Fruit fly (Drosophila melanogaster) whole organism, embryonic: ENCODE measurements around the gene Polr1B.

Experiments used
- ATbp ChIP-seq: fragments of 200-800 bp; sonication (Bioruptor generic); optimal IDR thresholded peaks from 2 replicates; lab custom pipeline; 2017; ENCODE audit warnings: missing biosample characterization, mild to moderate bottlenecking, missing genetic modification characterization, missing genetic modification reagents
- BEAF-32 ChIP-seq: fragments of 200-800 bp; sonication (Bioruptor generic); optimal IDR thresholded peaks from 3 replicates; lab custom pipeline; 2017; ENCODE audit warnings: missing biosample characterization, missing genetic modification characterization, mild to moderate bottlenecking, moderate library complexity, missing genetic modification reagents
- Bgb ChIP-seq: fragments of 200-800 bp; sonication (Bioruptor generic); IDR thresholded peaks from 2 replicates; pipeline ENCODE4 v1.3.6; 2022; ENCODE audit warnings: missing biosample characterization, missing genetic modification characterization; ENCODE audit not compliant: partially characterized antibody
- CG10274 ChIP-seq: fragments of 200-800 bp; sonication (Bioruptor generic); optimal IDR thresholded peaks from 3 replicates; lab custom pipeline; 2017; ENCODE audit warnings: missing biosample characterization, mild to moderate bottlenecking, missing genetic modification characterization
- CG10431 ChIP-seq: fragments of 200-800 bp; sonication (Bioruptor generic); optimal IDR thresholded peaks from 3 replicates; lab custom pipeline; 2018; ENCODE audit warnings: missing biosample characterization, mild to moderate bottlenecking, missing genetic modification characterization
- CG13296 ChIP-seq: fragments of 200-800 bp; sonication (Bioruptor generic); optimal IDR thresholded peaks from 3 replicates; lab custom pipeline; 2018; ENCODE audit warnings: missing biosample characterization, mild to moderate bottlenecking, missing genetic modification characterization
- CG15514 ChIP-seq: fragments of 200-800 bp; sonication (Bioruptor generic); optimal IDR thresholded peaks from 3 replicates; lab custom pipeline; 2017; ENCODE audit warnings: missing biosample characterization, missing genetic modification characterization, mild to moderate bottlenecking, moderate library complexity, missing genetic modification reagents
- CG16815 ChIP-seq: fragments of 200-800 bp; sonication (Bioruptor generic); optimal IDR thresholded peaks from 3 replicates; lab custom pipeline; 2017; ENCODE audit warnings: missing biosample characterization, mild to moderate bottlenecking, missing genetic modification characterization
- CG16863 ChIP-seq: fragments of 200-800 bp; sonication (Bioruptor generic); optimal IDR thresholded peaks from 3 replicates; lab custom pipeline; 2016; ENCODE audit warnings: missing biosample characterization, missing genetic modification characterization
- CG17568 ChIP-seq: fragments of 200-800 bp; sonication (Bioruptor generic); optimal IDR thresholded peaks from 2 replicates; lab custom pipeline; 2018; ENCODE audit warnings: missing biosample characterization, mild to moderate bottlenecking, missing genetic modification characterization, moderate library complexity
- CG4328 ChIP-seq: fragments of 200-800 bp; sonication (Bioruptor generic); optimal IDR thresholded peaks from 3 replicates; lab custom pipeline; 2017; ENCODE audit warnings: missing biosample characterization, missing genetic modification reagents, missing genetic modification characterization
- CG4424 ChIP-seq: fragments of 200-800 bp; sonication (Bioruptor generic); optimal IDR thresholded peaks from 3 replicates; lab custom pipeline; 2016; ENCODE audit warnings: missing biosample characterization, missing genetic modification characterization
- CG6689 ChIP-seq: fragments of 200-800 bp; sonication (Bioruptor generic); IDR thresholded peaks from 2 replicates; pipeline ENCODE4 v1.3.6; 2022; ENCODE audit warnings: missing biosample characterization, missing genetic modification characterization
- CG8281 ChIP-seq: fragments of 200-800 bp; sonication (Bioruptor generic); optimal IDR thresholded peaks from 2 replicates; lab custom pipeline; 2018; ENCODE audit warnings: missing biosample characterization, mild to moderate bottlenecking, missing genetic modification characterization, moderate library complexity
- CG8359 ChIP-seq: fragments of 200-800 bp; sonication (Bioruptor generic); optimal IDR thresholded peaks from 2 replicates; lab custom pipeline; 2017; ENCODE audit warnings: missing biosample characterization, mild to moderate bottlenecking, missing genetic modification characterization, borderline replicate concordance
- CG9437 ChIP-seq: fragments of 200-800 bp; sonication (Bioruptor generic); optimal IDR thresholded peaks from 2 replicates; lab custom pipeline; 2018; ENCODE audit warnings: missing biosample characterization, mild to moderate bottlenecking, missing genetic modification characterization
- CG9609 ChIP-seq: fragments of 200-800 bp; sonication (Bioruptor generic); optimal IDR thresholded peaks from 3 replicates; lab custom pipeline; 2016; ENCODE audit warnings: missing biosample characterization, missing genetic modification characterization
- D19A ChIP-seq: fragments of 200-800 bp; optimal IDR thresholded peaks from 3 replicates; lab custom pipeline; 2019; ENCODE audit warnings: missing biosample characterization, mild to moderate bottlenecking, missing genetic modification characterization, moderate library complexity
- Eip74EF ChIP-seq, 2 experiments: fragments of 200-800 bp in 1 of 2; fragments of >200 bp in 1 of 2; sonication (Bioruptor generic) in 1 of 2; optimal IDR thresholded peaks; 2 replicates each; lab custom pipeline; 2017 to 2019; ENCODE audit warnings: missing biosample characterization in 2 of 2, missing genetic modification characterization in 2 of 2, mild to moderate bottlenecking in 1 of 2, moderate library complexity in 1 of 2
- HLH54F ChIP-seq: fragments of 200-800 bp; sonication (Bioruptor generic); optimal IDR thresholded peaks from 3 replicates; lab custom pipeline; 2016; ENCODE audit warnings: missing biosample characterization, missing genetic modification characterization
- HLHmδ ChIP-seq: fragments of 200-800 bp; sonication (Bioruptor generic); optimal IDR thresholded peaks from 2 replicates; lab custom pipeline; 2018; ENCODE audit warnings: missing biosample characterization, mild to moderate bottlenecking, missing genetic modification characterization, moderate library complexity
- Hr3 ChIP-seq: fragments of 200-800 bp; sonication (Bioruptor generic); optimal IDR thresholded peaks from 3 replicates; lab custom pipeline; 2016; ENCODE audit warnings: missing biosample characterization, missing genetic modification characterization
- Jarid2 ChIP-seq: fragments of 200-800 bp; sonication (Bioruptor generic); optimal IDR thresholded peaks from 3 replicates; lab custom pipeline; 2017; ENCODE audit warnings: mild to moderate bottlenecking, missing biosample characterization, missing genetic modification reagents, missing genetic modification characterization
- Mrtf ChIP-seq: fragments of 200-800 bp; sonication (Bioruptor generic); IDR thresholded peaks from 3 replicates; pipeline ENCODE4 v1.3.6; 2022; ENCODE audit warnings: missing biosample characterization, missing genetic modification characterization
- Nf-YC ChIP-seq: fragments of 200-800 bp; optimal IDR thresholded peaks from 3 replicates; lab custom pipeline; 2019; ENCODE audit warnings: missing biosample characterization, mild to moderate bottlenecking, missing genetic modification characterization, moderate library complexity
- PHDP ChIP-seq: fragments of 200-800 bp; sonication (Bioruptor generic); optimal IDR thresholded peaks from 3 replicates; lab custom pipeline; 2018; ENCODE audit warnings: missing biosample characterization, mild to moderate bottlenecking, missing genetic modification characterization, moderate library complexity
- Poxn ChIP-seq: fragments of 200-800 bp; sonication (Bioruptor generic); IDR thresholded peaks from 2 replicates; pipeline ENCODE4 v1.3.6; 2022; ENCODE audit warnings: missing biosample characterization, missing genetic modification characterization
- Ptx1 ChIP-seq: fragments of 200-800 bp; sonication (Bioruptor generic); IDR thresholded peaks from 2 replicates; pipeline ENCODE4 v1.3.6; 2022; ENCODE audit warnings: missing biosample characterization, missing genetic modification characterization
- Ssrp ChIP-seq: fragments of 200-800 bp; sonication (Bioruptor generic); optimal IDR thresholded peaks from 2 replicates; lab custom pipeline; 2018; ENCODE audit warnings: missing biosample characterization, mild to moderate bottlenecking, missing genetic modification characterization, moderate library complexity
- TFAM ChIP-seq: fragments of 200-800 bp; sonication (Bioruptor generic); optimal IDR thresholded peaks from 2 replicates; lab custom pipeline; 2017; ENCODE audit warnings: missing biosample characterization, missing genetic modification characterization, inconsistent platforms
- Tbp ChIP-seq: fragments of >200 bp; optimal IDR thresholded peaks from 2 replicates; lab custom pipeline; 2018; ENCODE audit warnings: missing biosample characterization, missing genetic modification characterization
- Trl ChIP-seq, 3 experiments: fragments of >200 bp in 2 of 3; fragments of 200-800 bp in 1 of 3; sonication (Bioruptor generic) in 1 of 3; optimal IDR thresholded peaks; 2 replicates in 1 of 3; 3 replicates in 2 of 3; lab custom pipeline; 2016 to 2017; ENCODE audit warnings: missing biosample characterization in 1 of 3, missing genetic modification characterization in 1 of 3
- Vsx1 ChIP-seq: fragments of 200-800 bp; sonication (Bioruptor generic); optimal IDR thresholded peaks from 2 replicates; lab custom pipeline; 2017; ENCODE audit warnings: missing biosample characterization, mild to moderate bottlenecking, missing genetic modification characterization, missing genetic modification reagents
- ac ChIP-seq: fragments of 200-800 bp; sonication (Bioruptor generic); optimal IDR thresholded peaks from 3 replicates; lab custom pipeline; 2017; ENCODE audit warnings: missing biosample characterization, mild to moderate bottlenecking, missing genetic modification characterization
- ase ChIP-seq: fragments of 200-800 bp; sonication (Bioruptor generic); IDR thresholded peaks from 3 replicates; pipeline ENCODE4 v1.3.6; 2022; ENCODE audit warnings: missing biosample characterization, missing genetic modification characterization
- da ChIP-seq: fragments of 200-800 bp; sonication (Bioruptor generic); optimal IDR thresholded peaks from 2 replicates; lab custom pipeline; 2016; ENCODE audit warnings: missing biosample characterization, missing genetic modification characterization
- danr ChIP-seq: fragments of 200-800 bp; sonication (Bioruptor generic); IDR thresholded peaks from 2 replicates; pipeline ENCODE4 v1.3.6; 2022; ENCODE audit warnings: missing biosample characterization, missing genetic modification characterization
- ems ChIP-seq: fragments of 200-800 bp; sonication (Bioruptor generic); optimal IDR thresholded peaks from 3 replicates; lab custom pipeline; 2016; ENCODE audit warnings: missing biosample characterization, missing genetic modification characterization
- fd64A ChIP-seq: fragments of 200-800 bp; sonication (Bioruptor generic); optimal IDR thresholded peaks from 3 replicates; lab custom pipeline; 2018; ENCODE audit warnings: missing biosample characterization, mild to moderate bottlenecking, missing genetic modification characterization
- kni ChIP-seq: fragments of 200-800 bp; sonication (Bioruptor generic); optimal IDR thresholded peaks from 3 replicates; lab custom pipeline; 2017; ENCODE audit warnings: mild to moderate bottlenecking, missing biosample characterization, missing genetic modification reagents, missing genetic modification characterization
- mirr ChIP-seq: fragments of 200-800 bp; sonication (Bioruptor generic); optimal IDR thresholded peaks from 3 replicates; lab custom pipeline; 2018; ENCODE audit warnings: missing biosample characterization, mild to moderate bottlenecking, missing genetic modification characterization
- nerfin-2 ChIP-seq: fragments of 200-800 bp; sonication (Bioruptor generic); IDR thresholded peaks from 2 replicates; pipeline ENCODE4 v1.3.6; 2022; ENCODE audit warnings: missing biosample characterization, missing genetic modification characterization; ENCODE audit not compliant: partially characterized antibody
- pros ChIP-seq: fragments of 200-800 bp; sonication (Bioruptor generic); optimal IDR thresholded peaks from 3 replicates; lab custom pipeline; 2019; ENCODE audit warnings: missing biosample characterization, mild to moderate bottlenecking, missing genetic modification characterization, moderate library complexity
- sisA ChIP-seq: fragments of 200-800 bp; sonication (Bioruptor generic); IDR thresholded peaks from 2 replicates; pipeline ENCODE4 v1.3.6; 2022; ENCODE audit warnings: missing biosample characterization, missing genetic modification characterization
- ssp ChIP-seq: fragments of 200-800 bp; sonication (Bioruptor generic); IDR thresholded peaks from 2 replicates; pipeline ENCODE4 v1.3.6; 2022; ENCODE audit warnings: missing biosample characterization, missing genetic modification characterization
- ttk ChIP-seq: fragments of 200-800 bp; sonication (Bioruptor generic); IDR thresholded peaks from 2 replicates; pipeline ENCODE4 v2.1.2; 2022; ENCODE audit warnings: missing biosample characterization, missing genetic modification characterization
- zen2 ChIP-seq: fragments of 200-800 bp; sonication (Bioruptor generic); IDR thresholded peaks from 3 replicates; pipeline ENCODE4 v1.3.6; 2022; ENCODE audit warnings: missing biosample characterization, missing genetic modification characterization; ENCODE audit not compliant: partially characterized antibody

Gene Polr1B

DNA sequence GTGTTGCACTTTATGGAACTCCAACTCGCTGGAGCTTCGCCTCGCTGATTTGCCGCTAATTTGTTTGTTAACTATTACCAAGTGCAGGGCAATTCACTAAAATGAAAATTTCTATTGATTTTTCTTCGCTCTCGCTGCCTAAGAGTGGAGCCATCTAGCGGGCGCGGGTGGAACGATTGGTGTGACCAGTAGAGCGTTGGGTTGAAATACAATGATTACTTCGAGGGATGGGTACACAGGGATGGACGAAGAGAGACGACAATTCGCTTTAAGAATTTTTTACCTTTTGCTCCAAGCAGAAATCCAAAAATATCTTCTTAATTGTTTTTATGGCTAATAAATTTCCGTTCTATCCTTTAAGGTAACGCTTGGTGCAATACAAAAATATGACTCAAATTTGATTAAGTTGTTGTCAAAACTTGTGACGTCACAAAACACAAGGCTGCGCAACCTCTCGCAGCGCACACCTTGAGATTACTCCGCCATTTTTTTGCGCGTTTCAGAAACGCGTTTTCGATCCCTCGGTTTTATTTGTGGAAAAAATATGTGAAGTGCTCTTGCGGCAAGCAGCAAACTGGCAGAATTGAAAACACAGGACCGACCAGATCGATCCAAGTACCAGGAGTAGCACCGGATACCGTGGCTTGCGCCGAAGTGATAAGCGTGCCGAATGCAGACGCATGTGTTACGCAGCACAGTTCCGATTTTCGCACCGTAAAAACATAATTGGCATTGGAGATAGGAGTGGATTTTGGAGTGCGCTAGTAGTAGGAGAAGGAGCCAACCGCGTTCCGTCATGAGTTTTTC lies 10.7 kb downstream of the Polr1B start, which contains the start of the genes AP-2alpha and ebi (continued):
- TF ChIP-seq Vsx1 (GFP tag; lab: Kevin White, UChicago), result no peak
- no peak for TF ChIP-seq nerfin-2 (GFP tag; lab: Robert Waterston, UW)
- peak; percentile 54 for TF ChIP-seq CG13296 (GFP tag; lab: Kevin White, UChicago)
- TF ChIP-seq ac, result peak; percentile 14
- no peak for TF ChIP-seq Trl (optimal IDR thresholded peaks at IDR 0.05; lab: Kevin White, UChicago)
- peak; percentile 90 for TF ChIP-seq Trl (GFP tag; optimal IDR thresholded peaks at IDR 0.05; lab: Kevin White, UChicago)
- TF ChIP-seq ems, result peak; percentile 85
- peak; percentile 95 for TF ChIP-seq HLH54F (GFP tag; lab: Kevin White, UChicago)
- TF ChIP-seq fd64A (GFP tag; lab: Kevin White, UChicago), result no peak
- no peak for TF ChIP-seq Eip74EF (GFP tag; optimal IDR thresholded peaks at IDR 0.05; lab: Kevin White, UChicago)
- TF ChIP-seq CG16863, result peak; percentile 93
- peak; percentile 59 for TF ChIP-seq BEAF-32 (GFP tag; lab: Kevin White, UChicago)
- peak; percentile 63 for TF ChIP-seq CG10274 (GFP tag; lab: Kevin White, UChicago)
- TF ChIP-seq sisA (GFP tag; lab: Robert Waterston, UW), result peak; percentile 93
- peak; percentile 70 for TF ChIP-seq CG10431 (GFP tag; lab: Kevin White, UChicago)
- TF ChIP-seq danr (GFP tag; lab: Robert Waterston, UW), result peak; percentile 87
- peak; percentile 67 for TF ChIP-seq D19A
- TF ChIP-seq mirr (GFP tag; lab: Kevin White, UChicago), result peak; percentile 26
- peak; percentile 54 for TF ChIP-seq CG4328 (GFP tag; lab: Kevin White, UChicago)
- TF ChIP-seq CG15514 (GFP tag; lab: Kevin White, UChicago), result peak; percentile 86
- TF ChIP-seq kni (GFP tag; lab: Kevin White, UChicago), result peak; percentile 57
- no peak for TF ChIP-seq Bgb (GFP tag; lab: Robert Waterston, UW)
- peak; percentile 58 for TF ChIP-seq HLHmδ (GFP tag; lab: Kevin White, UChicago)
- TF ChIP-seq Ptx1, result peak; percentile 93
- TF ChIP-seq PHDP, result peak; percentile 88
- peak; percentile 100 for TF ChIP-seq CG6689 (GFP tag; lab: Robert Waterston, UW)
- TF ChIP-seq Jarid2 (GFP tag; lab: Kevin White, UChicago), result peak; percentile 51
- TF ChIP-seq CG9609 (GFP tag; lab: Kevin White, UChicago), result peak; percentile 96
- TF ChIP-seq CG16815 (GFP tag; lab: Kevin White, UChicago), result peak; percentile 92
- no peak for TF ChIP-seq CG17568 (GFP tag; lab: Kevin White, UChicago)
- peak; percentile 50 for TF ChIP-seq CG8281 (tag; lab: Kevin White, UChicago)
- peak; percentile 84 for TF ChIP-seq Mrtf (GFP tag; lab: Robert Waterston, UW)
- peak; percentile 71; the same call in 2 of the 3 replicates for TF ChIP-seq ase (GFP tag; lab: Robert Waterston, UW)
- TF ChIP-seq ttk (GFP tag; lab: Robert Waterston, UW), result peak; percentile 75
- peak; percentile 72 for TF ChIP-seq Nf-YC
- peak; percentile 71 for TF ChIP-seq Poxn (GFP tag; lab: Robert Waterston, UW)
- peak; percentile 93 for TF ChIP-seq Hr3
- TF ChIP-seq CG9437 (GFP tag; lab: Kevin White, UChicago), result peak; percentile 79
- no peak for TF ChIP-seq TFAM (GFP tag; lab: Kevin White, UChicago)
- TF ChIP-seq CG4424 (GFP tag; lab: Kevin White, UChicago), result peak; percentile 92
- peak; percentile 63 for TF ChIP-seq ATbp (GFP tag; lab: Kevin White, UChicago)
- TF ChIP-seq pros (GFP tag; lab: Kevin White, UChicago), result no peak
- peak; percentile 84 for TF ChIP-seq ssp (GFP tag; lab: Robert Waterston, UW)
- no peak for TF ChIP-seq zen2 (GFP tag; lab: Robert Waterston, UW)
- peak; percentile 57 for TF ChIP-seq CG8359 (GFP tag; lab: Kevin White, UChicago)
- no peak for TF ChIP-seq Tbp (GFP tag; lab: Kevin White, UChicago)
- peak; percentile 78 for TF ChIP-seq da
- peak; percentile 84 for TF ChIP-seq Ssrp
